Fruit fly (Drosophila melanogaster) whole organism, wandering third instar larva: ENCODE results near the gene CG7378.

Source experiments
- CG32264 ChIP-seq: fragments of 200-800 bp; sonication (Bioruptor generic); optimal IDR thresholded peaks from 2 replicates; lab custom pipeline; 2016; ENCODE audit warnings: missing biosample characterization, missing genetic modification characterization
- Myc ChIP-seq: fragments of >200 bp; optimal IDR thresholded peaks from 2 replicates; lab custom pipeline; 2017
- N ChIP-seq: fragments of >200 bp; optimal IDR thresholded peaks from 2 replicates; lab custom pipeline; 2018; ENCODE audit warnings: missing biosample characterization, missing external identifiers, missing genetic modification characterization
- OdsH ChIP-seq: fragments of 200-800 bp; sonication (Bioruptor generic); optimal IDR thresholded peaks from 2 replicates; lab custom pipeline; 2016; ENCODE audit warnings: missing biosample characterization, mild to moderate bottlenecking, missing genetic modification characterization
- br ChIP-seq: fragments of 200-800 bp; sonication (Bioruptor generic); optimal IDR thresholded peaks from 2 replicates; lab custom pipeline; 2016; ENCODE audit warnings: missing biosample characterization, missing genetic modification characterization
- pan ChIP-seq: fragments of >200 bp; optimal IDR thresholded peaks from 2 replicates; lab custom pipeline; 2017
- psq ChIP-seq: fragments of 200-800 bp; sonication (Bioruptor generic); optimal IDR thresholded peaks from 3 replicates; lab custom pipeline; 2017; ENCODE audit warnings: missing biosample characterization, mild to moderate bottlenecking, missing genetic modification characterization, moderate library complexity
- usp ChIP-seq: fragments of >200 bp; optimal IDR thresholded peaks from 2 replicates; lab custom pipeline; 2017; ENCODE audit warnings: missing biosample characterization, missing genetic modification characterization
- woc ChIP-seq: sonication (Bioruptor generic); optimal IDR thresholded peaks from 2 replicates; lab custom pipeline; 2016; ENCODE audit warnings: missing biosample characterization, mild to moderate bottlenecking, missing genetic modification characterization

dm6 chrX:18868142-18868541 is 32.1 kb upstream of the CG7378 start:
- TF ChIP-seq OdsH: no peak
- no peak for TF ChIP-seq Myc (lab: Kevin White, UChicago)
- no peak for TF ChIP-seq psq (GFP tag; lab: Kevin White, UChicago)
- TF ChIP-seq usp: no peak
- TF ChIP-seq N (GFP tag; lab: Kevin White, UChicago): no peak
- no peak for TF ChIP-seq CG32264 (GFP tag; lab: Kevin White, UChicago)
- TF ChIP-seq br (GFP tag; lab: Kevin White, UChicago): no peak
- TF ChIP-seq woc (GFP tag; lab: Kevin White, UChicago): no peak
- no peak for TF ChIP-seq pan (lab: Kevin White, UChicago)
